Worm (Caenorhabditis elegans) whole organism, L2 larva: ENCODE data around the gene C18A3.3.
"Not testable (repeated sequence)": the region's sequence is repeated elsewhere in the genome, so short reads cannot be mapped to it uniquely, and the experiment has no call there.

Source experiments
- crh-2 ChIP-seq: sonication (generic microtip); optimal IDR thresholded peaks from 2 replicates; lab custom pipeline; 2017; ENCODE audit warnings: missing biosample characterization, missing genetic modification characterization
- egl-27 ChIP-seq: sonication (generic microtip); optimal IDR thresholded peaks from 3 replicates; lab custom pipeline; 2017; ENCODE audit warnings: missing biosample characterization, missing genetic modification reagents, missing genetic modification characterization
- elt-1 ChIP-seq: fragments of 150-350 bp; optimal IDR thresholded peaks from 2 replicates; lab custom pipeline; 2014; ENCODE audit warnings: missing biosample characterization, missing genetic modification characterization
- fos-1 ChIP-seq: fragments of 150-350 bp; optimal IDR thresholded peaks from 2 replicates; lab custom pipeline; 2014; ENCODE audit warnings: missing biosample characterization, missing genetic modification characterization
- nhr-10 ChIP-seq: sonication (generic microtip); optimal IDR thresholded peaks from 2 replicates; lab custom pipeline; 2017; ENCODE audit warnings: missing biosample characterization, missing genetic modification characterization
- nhr-12 ChIP-seq: fragments of 150-350 bp; optimal IDR thresholded peaks from 2 replicates; lab custom pipeline; 2014; ENCODE audit warnings: missing biosample characterization, missing genetic modification characterization
- nhr-129 ChIP-seq: fragments of 150-350 bp; optimal IDR thresholded peaks from 2 replicates; lab custom pipeline; 2014; ENCODE audit warnings: missing biosample characterization, missing genetic modification characterization
- sma-9 ChIP-seq, 2 experiments: fragments of 150-350 bp in 1 of 2; sonication (generic microtip) in 1 of 2; optimal IDR thresholded peaks; 2 replicates each; lab custom pipeline; 2014 to 2016; ENCODE audit warnings: missing genetic modification characterization in 2 of 2, mild to moderate bottlenecking in 1 of 2, missing biosample characterization in 1 of 2, missing compliant biosample characterization in 1 of 2, missing genetic modification reagents in 1 of 2, moderate library complexity in 1 of 2
- unc-39 ChIP-seq: fragments of 150-350 bp; optimal IDR thresholded peaks from 2 replicates; lab custom pipeline; 2014; ENCODE audit warnings: missing biosample characterization, missing genetic modification characterization
- zag-1 ChIP-seq: fragments of 150-350 bp; optimal IDR thresholded peaks from 2 replicates; lab custom pipeline; 2014; ENCODE audit warnings: missing biosample characterization, missing genetic modification characterization

The C18A3.3 gene

ce11 chrII:5751353-5751752 is 35.2 kb downstream of the C18A3.3 start:
- peak; percentile 10 for TF ChIP-seq crh-2
- TF ChIP-seq fos-1 (tag; lab: Kevin White, UChicago) = peak; percentile 76
- no peak for TF ChIP-seq elt-1 (tag; lab: Kevin White, UChicago)
- TF ChIP-seq sma-9 (GFP tag; optimal IDR thresholded peaks at IDR 0.05; lab: Kevin White, UChicago) = peak; percentile 16
- no peak for TF ChIP-seq sma-9 (tag; optimal IDR thresholded peaks at IDR 0.05; lab: Kevin White, UChicago)

DNA sequence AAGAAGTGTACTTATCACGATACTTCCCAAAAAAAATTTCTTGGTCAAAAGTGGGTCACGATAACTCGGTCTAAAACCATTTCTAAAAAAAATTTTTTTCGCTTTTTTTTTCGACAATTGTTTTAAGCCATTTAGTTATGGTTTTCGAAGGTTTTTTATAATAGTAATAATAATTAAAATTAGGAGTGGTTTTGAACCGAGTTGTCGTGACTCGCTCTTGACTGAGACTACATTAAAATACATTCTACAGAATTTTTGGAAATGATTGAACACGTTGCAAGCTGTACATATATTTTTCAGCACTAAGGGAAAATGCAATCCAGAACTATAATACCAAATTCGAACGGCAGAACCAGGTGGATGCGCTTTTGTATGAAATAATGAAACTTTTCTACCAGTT is 38.1 kb downstream of the C18A3.3 start, which contains the start of gene F10C1.8:
Gene F10C1.8, plus strand, starts transcription at position 301 of the 400 bp plus-strand sequence.
- TF ChIP-seq unc-39 (tag; lab: Kevin White, UChicago) (no peak), nhr-12 (tag; lab: Kevin White, UChicago) (no peak)

DNA sequence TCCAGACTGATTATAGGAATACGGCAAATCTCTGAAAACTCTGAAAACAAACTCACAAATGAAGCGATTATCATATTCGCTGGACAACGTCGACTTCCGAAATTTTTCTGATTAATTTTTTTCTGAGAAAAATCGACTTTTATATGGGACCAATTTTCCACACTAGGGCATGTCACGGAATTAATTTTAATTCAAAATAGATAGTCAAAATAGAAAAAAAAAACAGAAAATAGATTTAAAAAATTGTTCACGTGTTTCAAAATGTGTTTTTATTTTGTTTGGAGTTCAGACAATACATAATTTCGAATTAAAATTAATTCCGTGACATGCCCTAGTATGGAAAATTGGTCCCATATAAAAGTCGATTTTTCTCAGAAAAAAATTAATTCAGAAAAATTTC is 41.5 kb downstream of the C18A3.3 start, which contains the start of the genes F10C1.3 and F10C1.23:
Gene F10C1.3, minus strand, starts transcription at position 101 of the 400 bp plus-strand sequence.
Gene F10C1.23, plus strand, starts transcription at position 385 of the 400 bp plus-strand sequence.
- not testable (repeated sequence) for TF ChIP-seq nhr-10 (tag; lab: Kevin White, UChicago); egl-27 (tag; lab: Kevin White, UChicago); nhr-129
- TF ChIP-seq, all 48 proteins: peak for 0; not testable (repeated sequence) for 48

ce11 chrII:5765318-5765717 is 49.2 kb downstream of the C18A3.3 start, which contains the start of gene ifb-1:
Gene ifb-1 (plus strand): TSS chrII:5765618.
- TF ChIP-seq egl-27 (tag; lab: Kevin White, UChicago) (no peak), zag-1 (no peak)
